Fruit fly (Drosophila melanogaster): ENCODE results near the gene for.

for gene

DNA sequence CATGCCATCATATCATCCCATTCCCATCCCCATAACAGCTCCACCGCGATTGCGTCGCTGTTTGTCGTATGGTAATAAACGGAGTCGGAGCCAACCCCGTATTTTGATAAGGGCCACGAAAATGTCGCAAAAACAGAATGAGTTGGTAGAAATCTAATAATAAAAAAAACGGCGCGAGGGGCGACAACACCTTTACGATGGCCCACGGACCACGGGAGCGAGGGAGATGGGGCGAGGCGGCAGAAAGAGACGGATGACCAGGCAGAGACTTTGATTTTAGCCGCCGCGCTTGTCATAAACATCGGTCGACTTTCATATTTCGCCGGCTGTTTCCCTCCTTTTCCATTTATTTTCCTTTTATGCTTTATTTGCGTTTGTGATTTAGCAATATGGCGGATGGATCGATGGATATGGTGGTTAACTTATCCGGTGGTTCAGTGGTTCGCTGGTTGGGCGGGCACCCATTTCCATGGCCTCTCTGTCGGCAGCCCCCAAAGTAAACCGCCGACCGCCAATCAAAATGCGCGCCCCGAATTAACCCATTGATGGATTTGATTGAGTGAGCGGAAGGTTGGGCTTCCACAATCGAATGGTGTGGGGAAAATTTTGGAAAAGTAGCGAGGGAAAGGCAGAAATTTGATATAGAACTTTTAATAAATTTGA, 44.9 kb downstream of the for start:
- peak; percentile 0 for TF ChIP-seq h (GFP tag; optimal IDR thresholded peaks at IDR 0.05)
- peak; percentile 10 for TF ChIP-seq Sp1 (GFP tag; optimal IDR thresholded peaks at IDR 0.05)
- no peak for TF ChIP-seq N (GFP tag; optimal IDR thresholded peaks at IDR 0.05)

DNA sequence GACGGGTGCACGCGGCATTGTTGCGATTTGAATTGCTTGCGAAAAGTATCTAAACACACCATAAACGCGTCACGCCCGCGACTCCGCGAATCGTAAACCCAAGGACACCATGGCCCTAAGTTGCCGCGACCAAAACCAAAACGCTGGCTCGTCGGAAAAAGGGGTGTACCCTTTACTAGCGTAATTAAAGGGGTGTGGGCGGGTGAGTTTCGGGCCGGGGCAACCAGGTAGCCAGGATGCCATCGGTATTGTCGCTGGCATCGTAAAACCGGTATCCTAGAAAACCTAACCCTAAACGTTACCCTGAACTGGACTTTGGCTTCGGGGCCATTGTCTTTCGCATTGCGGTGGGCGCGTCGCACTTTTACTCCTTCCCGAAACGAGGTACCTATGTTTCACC, 46.1 kb downstream of the for start:
- TF ChIP-seq CG32264 (GFP tag; optimal IDR thresholded peaks at IDR 0.05): no peak
- no peak for TF ChIP-seq Dif (GFP tag; optimal IDR thresholded peaks at IDR 0.05; ENCODE audit: partially characterized antibody)
- TF ChIP-seq br (GFP tag; optimal IDR thresholded peaks at IDR 0.05): no peak
- TF ChIP-seq Abd-B (GFP tag; optimal IDR thresholded peaks at IDR 0.05): no peak
- TF ChIP-seq h (GFP tag; optimal IDR thresholded peaks at IDR 0.05): no peak
- TF ChIP-seq CG9705 (GFP tag; optimal IDR thresholded peaks at IDR 0.05): no peak
- TF ChIP-seq N (GFP tag; optimal IDR thresholded peaks at IDR 0.05): no peak
- TF ChIP-seq HLH106 (tag; optimal IDR thresholded peaks at IDR 0.05): no peak

DNA sequence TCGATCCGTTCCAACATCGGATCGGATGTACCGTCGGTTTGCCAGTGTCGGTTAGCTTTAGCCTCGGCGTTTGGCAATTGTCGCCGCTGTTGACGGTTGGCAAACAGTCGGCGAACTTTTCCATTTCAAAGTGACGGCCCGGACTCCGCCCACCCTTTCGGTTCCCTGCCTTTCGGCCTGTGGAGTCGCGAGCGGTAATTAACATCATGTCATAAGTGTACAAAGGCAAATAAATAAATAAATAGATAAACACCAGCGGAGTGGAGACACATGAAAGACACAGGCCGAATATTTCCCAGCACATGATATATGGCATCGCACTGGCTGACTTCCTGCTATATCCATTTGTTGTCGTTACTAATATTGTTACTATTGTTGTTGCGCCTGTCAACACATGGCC, 48.0 kb downstream of the for start:
- TF ChIP-seq Hnf4 (GFP tag; optimal IDR thresholded peaks at IDR 0.05) (no peak), GATAd (GFP tag; optimal IDR thresholded peaks at IDR 0.05) (no peak), CG32264 (GFP tag; optimal IDR thresholded peaks at IDR 0.05) (no peak), dl (GFP tag; optimal IDR thresholded peaks at IDR 0.05; ENCODE audit: insufficient read depth in 1 of 2, partially characterized antibody in 2 of 2) (no peak), rgr (GFP tag; optimal IDR thresholded peaks at IDR 0.05) (no peak), Abd-B (GFP tag; optimal IDR thresholded peaks at IDR 0.05) (no peak), psq (GFP tag; optimal IDR thresholded peaks at IDR 0.05) (no peak), OdsH (GFP tag; optimal IDR thresholded peaks at IDR 0.05) (no peak), Myc (optimal IDR thresholded peaks at IDR 0.05) (no peak), dmrt93B (GFP tag; optimal IDR thresholded peaks at IDR 0.05) (no peak), N (GFP tag; optimal IDR thresholded peaks at IDR 0.05) (no peak)

DNA sequence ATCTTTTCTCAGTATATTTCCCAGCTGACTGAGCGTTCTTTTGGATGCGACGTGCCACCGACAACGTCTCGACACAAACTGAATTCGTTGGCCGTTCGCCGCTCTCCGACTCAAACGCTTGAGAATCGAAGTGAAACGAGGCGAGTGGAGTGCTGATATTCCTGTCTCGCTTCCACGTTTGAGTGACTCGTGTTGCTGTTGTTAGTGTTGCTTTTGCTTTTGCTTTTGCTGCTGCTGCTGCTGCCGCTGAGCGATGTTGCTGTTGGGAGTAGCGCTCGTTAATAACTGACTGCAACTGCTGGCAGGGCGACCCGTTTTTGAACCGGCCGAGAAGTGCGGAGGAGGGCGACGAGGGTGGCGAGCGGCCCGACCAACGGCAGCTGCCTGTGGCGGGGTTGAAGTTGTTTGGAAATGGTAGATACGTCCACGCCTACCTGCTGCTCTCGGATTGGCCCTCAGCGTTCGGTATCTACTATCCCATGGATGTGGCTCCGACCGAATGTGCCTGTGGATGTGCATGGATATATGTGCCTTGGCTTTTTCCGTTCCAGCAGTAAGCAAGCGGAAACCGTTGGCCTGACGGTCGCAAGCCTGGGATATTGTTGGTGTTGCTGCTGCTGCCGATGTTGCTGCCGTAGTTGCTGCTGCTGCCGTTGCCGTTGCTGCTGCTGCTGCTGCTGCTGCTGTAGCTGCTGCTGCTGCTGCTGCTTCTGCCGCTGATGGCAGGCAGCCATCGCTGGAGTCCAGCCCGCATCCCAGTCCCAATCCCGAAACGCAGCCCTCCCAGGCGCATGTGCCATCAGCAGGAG, 50.1 kb downstream of the for start, which contains the start of gene odd:
odd (minus strand) TSS at position 295 of the 809 bp plus-strand sequence.
- TF ChIP-seq Vsx2 (GFP tag; optimal IDR thresholded peaks at IDR 0.05; ENCODE audit: partially characterized antibody) (peak; percentile 29), OdsH (GFP tag; optimal IDR thresholded peaks at IDR 0.05) (no peak), dl (GFP tag; optimal IDR thresholded peaks at IDR 0.05; ENCODE audit: insufficient read depth in 1 of 2, partially characterized antibody in 2 of 2) (peak in 1 of 2 experiments; percentile 42), Dif (GFP tag; optimal IDR thresholded peaks at IDR 0.05; ENCODE audit: partially characterized antibody) (peak; percentile 57)

DNA sequence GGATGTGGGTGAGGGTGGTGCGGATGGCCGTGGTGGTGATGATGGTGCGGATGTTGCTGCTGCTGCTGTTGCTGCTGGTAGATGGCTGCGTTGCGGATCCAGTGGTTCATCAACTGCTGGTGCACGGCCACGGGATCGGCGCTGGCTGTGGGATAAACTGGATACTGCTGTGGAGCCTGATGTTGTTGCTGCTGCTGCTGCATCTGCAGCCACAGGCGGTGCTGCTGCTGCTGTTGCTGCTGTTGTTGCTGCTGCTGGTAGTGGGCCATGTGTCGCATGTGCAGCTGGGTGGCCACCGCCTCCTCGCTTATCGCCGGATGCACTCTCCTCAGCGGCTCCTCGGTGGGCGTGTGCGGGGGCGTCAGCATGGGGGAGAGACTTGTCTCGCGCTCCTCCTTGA, 51.1 kb downstream of the for start:
- peak; percentile 93 for TF ChIP-seq Dfd (GFP tag; optimal IDR thresholded peaks at IDR 0.05)
- TF ChIP-seq tai (GFP tag; optimal IDR thresholded peaks at IDR 0.05): no peak
- TF ChIP-seq br (GFP tag; optimal IDR thresholded peaks at IDR 0.05): no peak
- TF ChIP-seq N (GFP tag; optimal IDR thresholded peaks at IDR 0.05): no peak

DNA sequence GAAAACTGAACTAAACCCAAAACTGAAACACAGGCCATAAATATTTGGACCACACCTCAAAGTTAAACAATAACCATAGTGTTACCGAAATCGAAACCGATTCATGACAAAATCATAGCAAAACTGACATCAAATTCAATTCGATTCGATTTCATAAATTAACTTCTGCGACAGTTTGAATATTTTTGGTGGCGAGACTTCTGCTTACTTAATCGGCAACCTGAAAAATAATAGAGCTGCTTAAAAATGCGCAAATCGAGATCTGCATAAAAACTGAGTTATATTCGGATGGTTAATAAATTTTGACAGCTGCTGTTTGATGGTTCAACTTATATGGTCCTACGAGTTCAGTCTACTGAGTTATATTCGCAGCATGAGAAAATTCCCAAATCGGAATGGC, 53.2 kb downstream of the for start:
- no peak for TF ChIP-seq fru (GFP tag; optimal IDR thresholded peaks at IDR 0.05)
- TF ChIP-seq Mio (GFP tag; optimal IDR thresholded peaks at IDR 0.05): no peak
- no peak for TF ChIP-seq Rel (GFP tag; optimal IDR thresholded peaks at IDR 0.05)
- TF ChIP-seq Rel (tag; optimal IDR thresholded peaks at IDR 0.05): no peak
- no peak for TF ChIP-seq sv (GFP tag; optimal IDR thresholded peaks at IDR 0.05)
- no peak for TF ChIP-seq h (GFP tag; optimal IDR thresholded peaks at IDR 0.05)
- TF ChIP-seq ey (GFP tag; optimal IDR thresholded peaks at IDR 0.05): no peak
- no peak for TF ChIP-seq lola (GFP tag; optimal IDR thresholded peaks at IDR 0.05)
- no peak for TF ChIP-seq foxo (GFP tag; optimal IDR thresholded peaks at IDR 0.05)
- no peak for TF ChIP-seq Sp1 (GFP tag; optimal IDR thresholded peaks at IDR 0.05)
